Worm (Caenorhabditis elegans) whole organism, young adult: Measurements from ENCODE around the gene ifet-1.

Source experiments
- B0336.3 ChIP-seq: fragments of 200-800 bp; sonication (Bioruptor generic); IDR thresholded peaks from 2 replicates; pipeline ENCODE4 v1.3.6; 2022; ENCODE audit warnings: missing genetic modification characterization, missing compliant biosample characterization
- C06A6.2 ChIP-seq: fragments of 200-800 bp; sonication (Bioruptor generic); conservative IDR thresholded peaks from 2 replicates; pipeline ENCODE4 v1.3.6; 2022; ENCODE audit warnings: missing genetic modification characterization, missing compliant biosample characterization
- F22D6.2 ChIP-seq: sonication (generic microtip); optimal IDR thresholded peaks from 2 replicates; lab custom pipeline; 2016; ENCODE audit warnings: mild to moderate bottlenecking, missing genetic modification characterization, missing compliant biosample characterization
- F55B11.4 ChIP-seq: sonication (generic microtip); optimal IDR thresholded peaks from 2 replicates; lab custom pipeline; 2016; ENCODE audit warnings: missing compliant biosample characterization, missing genetic modification characterization, borderline replicate concordance; ENCODE audit not compliant: insufficient read depth
- K11D2.4 ChIP-seq: fragments of 200-800 bp; sonication (Bioruptor generic); IDR thresholded peaks from 2 replicates; pipeline ENCODE4 v1.3.6; 2022; ENCODE audit warnings: missing genetic modification reagents, missing genetic modification characterization, missing compliant biosample characterization
- K12H6.12 ChIP-seq: fragments of 200-800 bp; sonication (Bioruptor generic); optimal IDR thresholded peaks from 2 replicates; lab custom pipeline; 2018; ENCODE audit warnings: mild to moderate bottlenecking, missing genetic modification characterization, missing compliant biosample characterization
- ZK185.1 ChIP-seq: sonication (generic microtip); optimal IDR thresholded peaks from 2 replicates; lab custom pipeline; 2016; ENCODE audit warnings: mild to moderate bottlenecking, missing genetic modification characterization, missing compliant biosample characterization; ENCODE audit not compliant: poor library complexity, severe bottlenecking
- atf-7 ChIP-seq: sonication (generic microtip); optimal IDR thresholded peaks from 2 replicates; lab custom pipeline; 2017; ENCODE audit warnings: mild to moderate bottlenecking, missing genetic modification characterization, missing compliant biosample characterization
- athp-1 ChIP-seq: sonication (generic microtip); optimal IDR thresholded peaks from 2 replicates; lab custom pipeline; 2017; ENCODE audit warnings: mild to moderate bottlenecking, missing genetic modification characterization, missing compliant biosample characterization
- attf-6 ChIP-seq: fragments of 200-800 bp; sonication (Bioruptor generic); IDR thresholded peaks from 2 replicates; pipeline ENCODE4 v1.3.6; 2022; ENCODE audit warnings: missing genetic modification reagents, missing genetic modification characterization, missing compliant biosample characterization
- bed-2 ChIP-seq: fragments of 200-800 bp; sonication (Bioruptor generic); IDR thresholded peaks from 2 replicates; pipeline ENCODE4 v1.3.6; 2022; ENCODE audit warnings: missing genetic modification reagents, missing genetic modification characterization, missing compliant biosample characterization
- cebp-1 ChIP-seq, 2 experiments: fragments of 200-800 bp in 1 of 2; sonication (Bioruptor generic) in 1 of 2; sonication (generic microtip) in 1 of 2; IDR thresholded peaks in 1 of 2; optimal IDR thresholded peaks in 1 of 2; 2 replicates each; pipeline versions ENCODE4 v1.3.6 to Lab custom; 2017 to 2022; ENCODE audit warnings: missing compliant biosample characterization in 2 of 2, missing genetic modification characterization in 2 of 2, mild to moderate bottlenecking in 1 of 2, missing genetic modification reagents in 1 of 2, moderate library complexity in 1 of 2
- ceh-100 ChIP-seq: fragments of 200-800 bp; sonication (Bioruptor generic); IDR thresholded peaks from 2 replicates; pipeline ENCODE4 v1.3.6; 2022; ENCODE audit warnings: missing genetic modification reagents, missing genetic modification characterization, missing compliant biosample characterization
- ceh-27 ChIP-seq: fragments of 200-800 bp; sonication (Bioruptor generic); optimal IDR thresholded peaks from 2 replicates; lab custom pipeline; 2018; ENCODE audit warnings: mild to moderate bottlenecking, missing genetic modification characterization, moderate library complexity, missing compliant biosample characterization
- chd-7 ChIP-seq: sonication (generic microtip); optimal IDR thresholded peaks from 2 replicates; lab custom pipeline; 2016; ENCODE audit warnings: mild to moderate bottlenecking, missing genetic modification characterization, moderate library complexity, missing compliant biosample characterization
- die-1 ChIP-seq: sonication (generic microtip); optimal IDR thresholded peaks from 2 replicates; lab custom pipeline; 2016; ENCODE audit warnings: missing genotype, mild to moderate bottlenecking, missing genetic modification characterization, missing compliant biosample characterization
- dox-1 ChIP-seq: fragments of 200-800 bp; sonication (Bioruptor generic); IDR thresholded peaks from 2 replicates; pipeline ENCODE4 v1.3.6; 2022; ENCODE audit warnings: missing genetic modification reagents, missing genetic modification characterization, missing compliant biosample characterization
- egl-18 ChIP-seq: fragments of 200-800 bp; sonication (Bioruptor generic); IDR thresholded peaks from 2 replicates; pipeline ENCODE4 v1.3.6; 2022; ENCODE audit warnings: missing genetic modification reagents, missing genetic modification characterization, missing compliant biosample characterization
- egl-44 ChIP-seq: fragments of 200-800 bp; sonication (Bioruptor generic); IDR thresholded peaks from 2 replicates; pipeline ENCODE4 v1.3.6; 2022; ENCODE audit warnings: missing genetic modification reagents, missing genetic modification characterization, missing compliant biosample characterization
- egrh-3 ChIP-seq: fragments of 200-800 bp; sonication (Bioruptor generic); IDR thresholded peaks from 2 replicates; pipeline ENCODE4 v1.3.6; 2022; ENCODE audit warnings: missing genetic modification reagents, missing genetic modification characterization, missing compliant biosample characterization
- ekl-4 ChIP-seq: fragments of 200-800 bp; sonication (Bioruptor generic); IDR thresholded peaks from 2 replicates; pipeline ENCODE4 v1.3.6; 2022; ENCODE audit warnings: missing genetic modification reagents, missing genetic modification characterization, missing compliant biosample characterization
- hmg-1.2 ChIP-seq: fragments of 200-800 bp; sonication (Bioruptor generic); IDR thresholded peaks from 2 replicates; pipeline ENCODE4 v1.3.6; 2022; ENCODE audit warnings: missing genetic modification reagents, missing genetic modification characterization, missing compliant biosample characterization
- hrde-1 ChIP-seq: sonication (generic microtip); optimal IDR thresholded peaks from 2 replicates; lab custom pipeline; 2016; ENCODE audit warnings: missing genetic modification characterization, mild to moderate bottlenecking, missing compliant biosample characterization, moderate library complexity, missing genotype, missing genetic modification reagents, borderline replicate concordance
- lin-26 ChIP-seq: fragments of 200-800 bp; sonication (Bioruptor generic); IDR thresholded peaks from 2 replicates; pipeline ENCODE4 v1.3.6; 2022; ENCODE audit warnings: missing genetic modification reagents, missing genetic modification characterization, missing compliant biosample characterization
- lin-54 ChIP-seq: fragments of 200-800 bp; sonication (Bioruptor generic); optimal IDR thresholded peaks from 2 replicates; lab custom pipeline; 2018; ENCODE audit warnings: mild to moderate bottlenecking, missing genetic modification characterization, missing compliant biosample characterization
- madf-6 ChIP-seq: fragments of 200-800 bp; sonication (Bioruptor generic); IDR thresholded peaks from 2 replicates; pipeline ENCODE4 v1.3.6; 2022; ENCODE audit warnings: missing genetic modification reagents, missing genetic modification characterization, missing compliant biosample characterization
- madf-8 ChIP-seq: fragments of 200-800 bp; sonication (Bioruptor generic); conservative IDR thresholded peaks from 2 replicates; pipeline ENCODE4 v1.3.6; 2022; ENCODE audit warnings: missing genetic modification reagents, missing genetic modification characterization, missing compliant biosample characterization
- nhr-179 ChIP-seq: sonication (generic microtip); optimal IDR thresholded peaks from 2 replicates; lab custom pipeline; 2016; ENCODE audit warnings: mild to moderate bottlenecking, missing genetic modification characterization, missing compliant biosample characterization
- nhr-80 ChIP-seq: sonication (generic microtip); optimal IDR thresholded peaks from 2 replicates; lab custom pipeline; 2016; ENCODE audit warnings: missing genetic modification characterization, missing compliant biosample characterization
- rec-8 ChIP-seq, 2 experiments: sonication (generic microtip); optimal IDR thresholded peaks; 2 replicates each; lab custom pipeline; 2016; ENCODE audit warnings: mild to moderate bottlenecking in 2 of 2, missing genetic modification characterization in 2 of 2, missing genetic modification reagents in 2 of 2, missing genotype in 2 of 2, missing biosample characterization in 1 of 2, missing compliant biosample characterization in 1 of 2, moderate library complexity in 1 of 2
- repo-1 ChIP-seq: sonication (generic microtip); optimal IDR thresholded peaks from 2 replicates; lab custom pipeline; 2017; ENCODE audit warnings: mild to moderate bottlenecking, missing genetic modification characterization, missing compliant biosample characterization
- sea-2 ChIP-seq: fragments of 200-800 bp; sonication (Bioruptor generic); IDR thresholded peaks from 2 replicates; pipeline ENCODE4 v1.3.6; 2022; ENCODE audit warnings: missing genetic modification characterization, missing compliant biosample characterization
- snpc-1.3 ChIP-seq: sonication (generic microtip); optimal IDR thresholded peaks from 2 replicates; lab custom pipeline; 2017; ENCODE audit warnings: missing genetic modification characterization, mild to moderate bottlenecking, missing compliant biosample characterization, antibody characterized with exemption, moderate library complexity, missing genotype, missing genetic modification reagents; ENCODE audit not compliant: insufficient read depth
- snpc-4 ChIP-seq, 5 experiments: fragments of 150-350 bp in 1 of 5; sonication (generic microtip) in 4 of 5; optimal IDR thresholded peaks; 2 replicates each; lab custom pipeline; 2014 to 2018; ENCODE audit warnings: missing genetic modification characterization in 5 of 5, missing biosample characterization in 3 of 5, antibody characterized with exemption in 2 of 5, mild to moderate bottlenecking in 2 of 5, missing compliant biosample characterization in 2 of 5, missing genotype in 2 of 5, moderate library complexity in 2 of 5, missing genetic modification reagents in 1 of 5
- somi-1 ChIP-seq: fragments of 200-800 bp; sonication (Bioruptor generic); optimal IDR thresholded peaks from 2 replicates; lab custom pipeline; 2018; ENCODE audit warnings: mild to moderate bottlenecking, missing genetic modification characterization, missing compliant biosample characterization
- sptf-2 ChIP-seq: fragments of 200-800 bp; sonication (Bioruptor generic); optimal IDR thresholded peaks from 2 replicates; lab custom pipeline; 2018; ENCODE audit warnings: mild to moderate bottlenecking, missing genetic modification characterization, missing compliant biosample characterization
- tbp1 ChIP-seq: fragments of 200-800 bp; sonication (Bioruptor generic); optimal IDR thresholded peaks from 2 replicates; lab custom pipeline; 2018; ENCODE audit warnings: mild to moderate bottlenecking, missing genetic modification characterization, missing compliant biosample characterization
- xnd-1 ChIP-seq: sonication (generic microtip); optimal IDR thresholded peaks from 2 replicates; lab custom pipeline; 2016; ENCODE audit warnings: missing genotype, missing genetic modification reagents, missing genetic modification characterization, missing compliant biosample characterization
- ztf-26 ChIP-seq: sonication (generic microtip); optimal IDR thresholded peaks from 2 replicates; lab custom pipeline; 2017; ENCODE audit warnings: missing genetic modification characterization, missing compliant biosample characterization

The ifet-1 gene

DNA sequence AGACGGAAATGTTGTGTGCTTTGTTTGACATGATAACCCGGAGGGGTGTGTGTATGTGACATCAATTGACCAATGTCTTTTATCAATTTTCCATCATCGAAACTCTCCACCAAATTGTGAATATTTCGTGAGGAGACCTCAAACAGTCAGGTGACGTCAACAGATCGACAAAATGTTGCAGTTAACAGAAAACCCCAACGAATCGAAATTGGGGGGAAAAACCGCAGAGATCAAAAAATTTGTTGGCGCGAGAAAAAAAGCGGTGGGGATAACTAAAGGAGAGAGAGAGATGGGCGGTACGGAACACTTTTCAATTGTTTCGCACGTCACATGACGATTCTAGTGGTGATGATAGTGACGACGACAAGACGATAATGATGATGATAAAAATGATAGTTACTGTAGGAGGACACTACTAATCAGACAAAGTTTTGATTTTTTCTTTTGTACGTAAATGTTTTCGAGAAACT is 19.6 kb upstream of the ifet-1 start (continued):
- TF ChIP-seq dox-1 = peak; percentile 27; the same call in 1 of the 2 replicates
- peak; percentile 16 for TF ChIP-seq tbp1 (GFP tag; lab: Kevin White, UChicago)
- peak; percentile 55 for TF ChIP-seq die-1 (tag; lab: Kevin White, UChicago)
- TF ChIP-seq nhr-80 (tag; lab: Kevin White, UChicago) = peak; percentile 82
- no peak for TF ChIP-seq nhr-179 (tag; lab: Kevin White, UChicago)
- peak; percentile 51; the same call in 1 of the 2 replicates for TF ChIP-seq lin-26 (GFP tag; lab: Robert Waterston, UW)
- TF ChIP-seq hrde-1 (tag; lab: Kevin White, UChicago) = no peak
- TF ChIP-seq ztf-26 = peak; percentile 65
- no peak for TF ChIP-seq C06A6.2 (GFP tag; lab: Robert Waterston, UW)
- 0 out of 2 replicates have a peak, but pooled peaks have one; percentile 16 for TF ChIP-seq madf-6 (GFP tag; lab: Robert Waterston, UW)
- TF ChIP-seq B0336.3 = peak; percentile 35
- TF ChIP-seq lin-54 (GFP tag; lab: Kevin White, UChicago) = peak; percentile 36
- TF ChIP-seq attf-6 = no peak
- TF ChIP-seq ZK185.1 = peak; percentile 66
- no peak for TF ChIP-seq snpc-4 (GFP tag; optimal IDR thresholded peaks at IDR 0.05; lab: Kevin White, UChicago)
- peak in 1 of 4 experiments; percentile 20 for TF ChIP-seq snpc-4 (tag; optimal IDR thresholded peaks at IDR 0.05; lab: Kevin White, UChicago)
- no peak for TF ChIP-seq F55B11.4
- 0 out of 2 replicates have a peak, but pooled peaks have one; percentile 24 for TF ChIP-seq K11D2.4 (GFP tag; lab: Robert Waterston, UW)
- peak; percentile 13 for TF ChIP-seq chd-7 (tag; lab: Kevin White, UChicago)
- TF ChIP-seq somi-1 (GFP tag; lab: Kevin White, UChicago) = peak; percentile 67

DNA sequence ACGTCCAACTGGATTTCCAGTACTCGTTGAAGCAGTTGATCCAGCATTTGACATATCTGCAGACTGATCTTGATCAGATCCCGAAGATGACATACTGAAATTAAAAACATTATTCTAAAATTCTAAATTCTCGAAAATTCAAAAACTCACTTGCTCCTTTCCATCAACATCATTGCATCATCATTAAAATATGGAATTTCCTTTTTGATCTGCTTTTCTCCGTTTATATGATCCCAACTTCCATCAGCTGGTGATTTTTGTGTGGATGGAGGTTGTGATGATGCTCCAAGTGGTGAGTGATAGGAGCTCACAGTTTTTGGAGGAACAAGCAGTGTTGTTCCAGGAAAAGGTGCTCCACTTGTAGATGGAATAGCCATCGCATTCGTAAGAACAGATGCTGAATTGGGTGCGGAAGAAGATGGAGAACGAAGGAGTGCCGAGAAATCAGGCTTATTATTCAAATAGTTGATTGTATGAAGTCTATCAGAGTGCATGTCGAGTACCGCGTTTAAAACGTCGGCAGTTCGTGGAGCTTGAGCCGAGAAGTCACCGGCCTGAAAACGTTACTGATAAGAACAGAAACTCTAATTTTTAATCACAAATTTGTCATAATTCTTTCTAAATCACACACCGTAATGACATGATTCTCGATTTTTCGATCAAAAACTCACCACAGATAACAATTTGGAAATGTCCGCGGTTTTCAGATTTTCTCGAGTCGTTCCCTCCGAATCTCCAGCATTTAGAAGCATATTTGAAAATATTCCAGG is 18.2 kb upstream of the ifet-1 start:
- TF ChIP-seq cebp-1 (GFP tag; IDR thresholded peaks at IDR 0.05; lab: Robert Waterston, UW) (no peak), cebp-1 (tag; optimal IDR thresholded peaks at IDR 0.05; lab: Kevin White, UChicago) (no peak), atf-7 (peak; percentile 71), ZK185.1 (peak; percentile 37), ceh-27 (GFP tag; lab: Kevin White, UChicago) (no peak), ekl-4 (GFP tag; lab: Robert Waterston, UW) (no peak), nhr-80 (tag; lab: Kevin White, UChicago) (peak; percentile 72), sptf-2 (GFP tag; lab: Kevin White, UChicago) (no peak), hmg-1.2 (0 out of 2 replicates have a peak, but pooled peaks have one; percentile 8), snpc-4 (GFP tag; optimal IDR thresholded peaks at IDR 0.05; lab: Kevin White, UChicago) (no peak), snpc-4 (tag; optimal IDR thresholded peaks at IDR 0.05; lab: Kevin White, UChicago) (peak in 1 of 4 experiments; percentile 13)

DNA sequence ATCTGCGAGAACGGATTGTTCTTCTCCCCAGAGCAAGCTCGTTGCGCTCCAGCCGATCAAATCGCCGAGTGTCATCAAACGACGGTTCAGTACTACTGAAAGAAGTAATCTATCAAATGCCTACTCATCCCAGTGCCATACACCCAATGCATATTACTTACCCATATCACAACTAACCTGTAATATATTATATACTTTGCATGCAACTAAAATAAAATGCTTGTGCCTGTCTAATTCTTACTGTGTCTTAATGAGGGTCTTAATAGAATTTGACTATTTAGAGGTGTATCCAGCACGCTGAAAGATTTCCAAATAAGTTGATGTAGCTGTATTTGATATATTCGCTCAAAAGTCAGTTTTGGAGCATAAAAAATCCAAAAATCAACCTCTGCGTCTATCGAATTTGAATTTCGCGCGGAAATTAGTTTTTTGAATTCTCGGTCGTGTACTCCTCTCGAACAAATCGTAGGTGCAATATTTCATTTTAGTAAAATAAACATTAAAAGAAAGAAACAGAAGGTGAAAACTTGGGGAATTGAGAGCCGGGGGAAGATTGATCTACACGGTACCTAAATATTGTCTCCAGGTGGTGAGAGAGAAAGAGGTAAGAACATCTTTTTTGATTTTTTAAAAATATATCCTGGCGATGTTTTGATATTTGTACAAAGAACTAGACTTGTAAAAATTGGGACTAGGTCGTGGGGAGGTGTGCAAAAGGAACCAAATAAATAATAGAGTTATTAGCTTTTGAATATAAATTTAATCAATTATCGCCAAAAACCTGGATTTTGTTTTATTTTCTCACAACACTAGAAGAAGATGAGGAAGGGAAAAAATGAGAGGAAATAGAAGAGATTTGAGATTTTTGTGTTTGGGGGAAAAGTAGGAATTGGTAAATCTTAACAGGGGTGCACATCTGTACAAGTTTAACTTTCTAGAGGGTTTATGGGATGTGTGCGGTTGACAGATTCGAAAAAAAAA is 16.5 kb upstream of the ifet-1 start:
- TF ChIP-seq F22D6.2 (tag; lab: Kevin White, UChicago) (no peak), repo-1 (tag; lab: Kevin White, UChicago) (peak; percentile 95), ekl-4 (GFP tag; lab: Robert Waterston, UW) (peak; percentile 80), egl-44 (GFP tag; lab: Robert Waterston, UW) (0 out of 2 replicates have a peak, but pooled peaks have one; percentile 7), rec-8 (tag; optimal IDR thresholded peaks at IDR 0.05; lab: Kevin White, UChicago) (no peak), hmg-1.2 (peak; percentile 53), egrh-3 (GFP tag; lab: Robert Waterston, UW) (no peak), K12H6.12 (tag; lab: Kevin White, UChicago) (peak; percentile 48), ceh-100 (GFP tag; lab: Robert Waterston, UW) (no peak; the same call in none of the 2 replicates), bed-2 (GFP tag; lab: Robert Waterston, UW) (no peak), xnd-1 (peak; percentile 63), madf-8 (GFP tag; lab: Robert Waterston, UW) (no peak; the same call in 1 of the 2 replicates), sea-2 (GFP tag; lab: Robert Waterston, UW) (0 out of 2 replicates have a peak, but pooled peaks have one; percentile 18), egl-18 (GFP tag; lab: Robert Waterston, UW) (no peak), athp-1 (tag; lab: Kevin White, UChicago) (peak; percentile 92), snpc-1.3 (peak; percentile 85)
